Worm (Caenorhabditis elegans) whole organism, late embryonic: ENCODE measurements around the gene fipp-1.

Experiments
- ama-1 ChIP-seq: fragments of 150-350 bp; optimal IDR thresholded peaks from 2 replicates; lab custom pipeline; 2014
- ceh-19 ChIP-seq: fragments of 200-800 bp; sonication (Bioruptor generic); optimal IDR thresholded peaks from 2 replicates; lab custom pipeline; 2018; ENCODE audit warnings: mild to moderate bottlenecking, missing genetic modification characterization, missing compliant biosample characterization
- ceh-24 ChIP-seq: sonication (generic microtip); optimal IDR thresholded peaks from 2 replicates; lab custom pipeline; 2016; ENCODE audit warnings: mild to moderate bottlenecking, missing genetic modification characterization, missing compliant biosample characterization
- fkh-10 ChIP-seq: fragments of 150-350 bp; optimal IDR thresholded peaks from 2 replicates; lab custom pipeline; 2014; ENCODE audit warnings: missing biosample characterization, missing genetic modification reagents, missing genetic modification characterization
- hlh-8 ChIP-seq: sonication (generic microtip); optimal IDR thresholded peaks from 2 replicates; lab custom pipeline; 2016; ENCODE audit warnings: missing genotype, missing genetic modification characterization, missing compliant biosample characterization
- rnt-1 ChIP-seq: sonication (generic microtip); optimal IDR thresholded peaks from 2 replicates; lab custom pipeline; 2016; ENCODE audit warnings: missing genetic modification characterization, missing compliant biosample characterization

ce11 chrV:4416710-4417109, 45.1 kb downstream of the fipp-1 start, which contains the start of gene Y47D7A.18:
- TF ChIP-seq ama-1 (lab: Kevin White, UChicago), result no peak
- TF ChIP-seq fkh-10, result no peak
- no peak for TF ChIP-seq ceh-24
- no peak for TF ChIP-seq rnt-1 (tag; lab: Kevin White, UChicago)
- no peak for TF ChIP-seq hlh-8 (tag; lab: Kevin White, UChicago)
- TF ChIP-seq ceh-19 (GFP tag; lab: Kevin White, UChicago), result no peak
